Worm (Caenorhabditis elegans): ENCODE data around the gene srw-69.

DNA sequence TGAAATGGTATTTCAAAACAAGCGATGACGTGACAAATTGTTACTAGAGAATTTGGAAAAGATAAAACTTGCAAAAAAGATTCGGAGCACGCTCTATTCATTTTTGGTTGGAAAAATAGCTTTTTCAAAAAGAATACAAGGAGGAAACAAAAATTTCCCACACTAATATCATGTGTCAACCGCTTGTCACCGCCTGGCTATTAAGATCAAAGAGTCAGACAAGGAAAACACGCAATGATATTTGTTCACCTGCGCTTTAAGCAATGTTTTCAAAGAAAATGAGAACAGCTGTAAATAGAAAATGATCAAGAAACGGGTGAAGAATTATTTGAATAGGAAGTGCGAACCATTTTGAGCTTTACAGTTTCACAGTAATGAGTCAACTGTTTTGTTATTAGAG, 48.0 kb upstream of the srw-69 start, which contains the start of gene srh-125:
- no peak for TF ChIP-seq him-1 (tag; optimal IDR thresholded peaks at IDR 0.05)
- TF ChIP-seq W03F9.2 (tag; optimal IDR thresholded peaks at IDR 0.05): no peak
